Worm (Caenorhabditis elegans): ENCODE data around the gene sri-53.
"Not testable (repeated sequence)": the region's sequence is repeated elsewhere in the genome, so short reads cannot be mapped to it uniquely, and the experiment has no call there.

DNA sequence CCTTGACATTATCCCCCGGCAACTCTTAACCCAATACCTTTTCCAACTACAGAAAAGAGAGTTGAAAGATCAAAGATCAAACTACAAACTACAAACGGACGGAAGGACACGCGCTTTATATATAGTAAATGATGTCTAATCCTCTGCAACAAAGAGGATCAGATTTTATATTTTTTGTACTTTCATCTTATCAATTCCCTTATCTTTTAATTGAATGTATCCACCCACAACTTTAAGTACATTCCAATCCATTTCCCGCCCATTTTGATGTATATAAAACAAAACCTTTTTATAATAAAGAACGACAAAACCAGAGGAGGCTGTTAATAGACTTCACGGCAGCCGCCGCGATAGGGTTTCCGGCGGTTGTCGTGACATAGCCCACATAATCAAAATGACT is 24.8 kb downstream of the sri-53 start, which contains the start of gene sri-40:
- not testable (repeated sequence) for TF ChIP-seq snpc-4 (tag; optimal IDR thresholded peaks at IDR 0.05); bed-3 (GFP tag; optimal IDR thresholded peaks at IDR 0.05); ham-2 (GFP tag; optimal IDR thresholded peaks at IDR 0.05); pha-4 (tag; optimal IDR thresholded peaks at IDR 0.05); ztf-11 (tag; optimal IDR thresholded peaks at IDR 0.05); mls-2 (tag; optimal IDR thresholded peaks at IDR 0.05)

All from whole organism, mixed stage, embryonic.